Worm (Caenorhabditis elegans): ENCODE data around the gene F49H6.8.

ce11 chrV:17068839-17069238 lies 46.4 kb upstream of the F49H6.8 start, which contains the start of gene T05E12.8:
- no peak for TF ChIP-seq tlp-1 (tag; optimal IDR thresholded peaks at IDR 0.05)
- no peak for TF ChIP-seq nhr-76 (tag; optimal IDR thresholded peaks at IDR 0.05)
- TF ChIP-seq ama-1 (optimal IDR thresholded peaks at IDR 0.05): no peak
- TF ChIP-seq nhr-71 (tag; optimal IDR thresholded peaks at IDR 0.05): no peak
- no peak for TF ChIP-seq pqm-1 (tag; optimal IDR thresholded peaks at IDR 0.05)
- TF ChIP-seq egl-27 (tag; optimal IDR thresholded peaks at IDR 0.05): no peak
- TF ChIP-seq ztf-11 (tag; optimal IDR thresholded peaks at IDR 0.05): no peak
- no peak for TF ChIP-seq hlh-4 (tag; optimal IDR thresholded peaks at IDR 0.05)
- no peak for TF ChIP-seq lsy-2 (tag; optimal IDR thresholded peaks at IDR 0.05)
- TF ChIP-seq zag-1 (tag; optimal IDR thresholded peaks at IDR 0.05): no peak
- no peak for TF ChIP-seq sox-4 (tag; optimal IDR thresholded peaks at IDR 0.05)

All from whole organism, L1 larva.